Fruit fly (Drosophila melanogaster): ENCODE measurements around the gene Ugt37A1.

Gene Ugt37A1

dm6 chr2L:20414750-20415211 lies 40.9 kb upstream of the Ugt37A1 start, which contains the start of gene CG10947:
CG10947 (minus strand) TSS chr2L:20414800.
- TF ChIP-seq fd64A (GFP tag; optimal IDR thresholded peaks at IDR 0.05), result no peak
- no peak for TF ChIP-seq sna (GFP tag; IDR thresholded peaks at IDR 0.05; ENCODE audit: partially characterized antibody)
- no peak for TF ChIP-seq CG11560 (tag; IDR thresholded peaks at IDR 0.05)
- peak; percentile 56 for TF ChIP-seq dm (GFP tag; optimal IDR thresholded peaks at IDR 0.05)
- no peak for TF ChIP-seq slou (GFP tag; optimal IDR thresholded peaks at IDR 0.05)
- TF ChIP-seq NFAT (GFP tag; IDR thresholded peaks at IDR 0.05), result peak; percentile 64
- TF ChIP-seq Nf-YC (tag; optimal IDR thresholded peaks at IDR 0.05), result no peak
- no peak for TF ChIP-seq zf30C (GFP tag; optimal IDR thresholded peaks at IDR 0.05)
- TF ChIP-seq Jarid2 (GFP tag; optimal IDR thresholded peaks at IDR 0.05), result no peak
- TF ChIP-seq CG7357 (GFP tag; IDR thresholded peaks at IDR 0.05), result no peak
- no peak for TF ChIP-seq danr (GFP tag; IDR thresholded peaks at IDR 0.05)
- TF ChIP-seq tll (GFP tag; optimal IDR thresholded peaks at IDR 0.05), result no peak
- TF ChIP-seq CG13775 (GFP tag; optimal IDR thresholded peaks at IDR 0.05), result peak; percentile 54
- TF ChIP-seq mld (GFP tag; IDR thresholded peaks at IDR 0.05; ENCODE audit: partially characterized antibody), result no peak
- peak; percentile 11 for TF ChIP-seq psq (GFP tag; optimal IDR thresholded peaks at IDR 0.05)
- no peak for TF ChIP-seq Eip74EF (GFP tag; optimal IDR thresholded peaks at IDR 0.05)
- TF ChIP-seq caup (GFP tag; optimal IDR thresholded peaks at IDR 0.05; ENCODE audit: severe bottlenecking), result peak; percentile 82
- peak; percentile 44 for TF ChIP-seq D19B (GFP tag; optimal IDR thresholded peaks at IDR 0.05)
- peak; percentile 60 for TF ChIP-seq Side (GFP tag; optimal IDR thresholded peaks at IDR 0.05)
- TF ChIP-seq CG14014 (GFP tag; IDR thresholded peaks at IDR 0.05), result peak; percentile 60; the same call in 1 of the 2 replicates
- peak; percentile 48 for TF ChIP-seq jumu (GFP tag; optimal IDR thresholded peaks at IDR 0.05)
- TF ChIP-seq inv (GFP tag; IDR thresholded peaks at IDR 0.05; ENCODE audit: partially characterized antibody), result peak; percentile 51
- TF ChIP-seq sob (GFP tag; IDR thresholded peaks at IDR 0.05), result peak; percentile 84
- TF ChIP-seq sima (GFP tag; optimal IDR thresholded peaks at IDR 0.05), result no peak
- TF ChIP-seq CG7556 (GFP tag; optimal IDR thresholded peaks at IDR 0.05), result peak; percentile 12
- peak; percentile 66 for TF ChIP-seq Chrac-16 (GFP tag; optimal IDR thresholded peaks at IDR 0.05)
- no peak for TF ChIP-seq CG30020 (tag; optimal IDR thresholded peaks at IDR 0.05)
- TF ChIP-seq CG2129 (GFP tag; IDR thresholded peaks at IDR 0.05; ENCODE audit: partially characterized antibody), result no peak
- 0 out of 2 replicates have a peak, but pooled peaks have one; percentile 32 for TF ChIP-seq toy (GFP tag; IDR thresholded peaks at IDR 0.05)
- no peak for TF ChIP-seq HLHmδ (GFP tag; optimal IDR thresholded peaks at IDR 0.05)
- TF ChIP-seq YL-1 (GFP tag; optimal IDR thresholded peaks at IDR 0.05), result peak; percentile 21
- no peak for TF ChIP-seq Poxn (GFP tag; IDR thresholded peaks at IDR 0.05)
- TF ChIP-seq tna (GFP tag; IDR thresholded peaks at IDR 0.05; ENCODE audit: partially characterized antibody), result no peak
- no peak for TF ChIP-seq pita (GFP tag; optimal IDR thresholded peaks at IDR 0.05)
- TF ChIP-seq CG10321 (GFP tag; IDR thresholded peaks at IDR 0.05), result no peak
- TF ChIP-seq az2 (GFP tag; optimal IDR thresholded peaks at IDR 0.05), result peak; percentile 76
- peak; percentile 97 for TF ChIP-seq Med (GFP tag)
- TF ChIP-seq CG8281 (tag; optimal IDR thresholded peaks at IDR 0.05), result no peak
- TF ChIP-seq CG3726 (GFP tag; IDR thresholded peaks at IDR 0.05), result no peak
- no peak for TF ChIP-seq hkb (optimal IDR thresholded peaks at IDR 0.05)
- peak; percentile 60; the same call in 1 of the 2 replicates for TF ChIP-seq hkb (GFP tag; IDR thresholded peaks at IDR 0.05)
- peak; percentile 55; the same call in 2 of the 3 replicates for TF ChIP-seq dysf (GFP tag; IDR thresholded peaks at IDR 0.05)
- TF ChIP-seq Ets97D (GFP tag; optimal IDR thresholded peaks at IDR 0.05), result peak; percentile 57
- TF ChIP-seq kah (GFP tag; optimal IDR thresholded peaks at IDR 0.05), result peak; percentile 32
- peak; percentile 59 for TF ChIP-seq Scr (GFP tag; IDR thresholded peaks at IDR 0.05; ENCODE audit: partially characterized antibody)
- peak; percentile 66 for TF ChIP-seq pb (GFP tag; optimal IDR thresholded peaks at IDR 0.05)
- peak; percentile 67 for TF ChIP-seq CG16863 (GFP tag; optimal IDR thresholded peaks at IDR 0.05)
- no peak for TF ChIP-seq CG4730 (GFP tag; IDR thresholded peaks at IDR 0.05)
- peak; percentile 59 for TF ChIP-seq CG3407 (GFP tag; optimal IDR thresholded peaks at IDR 0.05)
- peak; percentile 82 for TF ChIP-seq CG13624 (GFP tag; optimal IDR thresholded peaks at IDR 0.05)
- TF ChIP-seq twi (tag; optimal IDR thresholded peaks at IDR 0.05), result no peak

All from whole organism, embryonic.